Worm (Caenorhabditis elegans): ENCODE data around the gene C33H5.16.

C33H5.16 gene

DNA sequence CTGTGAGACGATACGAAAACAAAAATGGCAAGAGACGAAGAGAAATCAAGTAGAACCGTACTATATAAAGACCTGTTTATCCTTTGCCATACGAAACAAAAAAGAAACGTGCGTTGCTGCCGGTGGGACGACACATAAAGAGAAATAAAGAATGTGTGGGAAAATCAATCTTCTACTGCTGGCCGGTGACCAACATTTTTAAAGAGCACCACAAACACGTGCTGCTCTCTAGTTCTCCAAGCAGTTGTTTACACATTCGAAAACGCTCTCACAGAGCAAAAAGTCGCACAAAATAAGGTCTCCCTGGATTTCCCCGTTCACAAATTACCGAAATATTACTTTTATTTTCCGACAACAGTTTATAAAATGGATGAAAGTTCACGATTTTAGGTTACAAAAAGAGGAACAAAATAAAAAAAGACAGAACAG lies 13.6 kb downstream of the C33H5.16 start, which contains the start of gene imp-3 (continued):
- TF ChIP-seq F23B12.7 (tag; optimal IDR thresholded peaks at IDR 0.05; ENCODE audit: insufficient read depth) (no peak), F55B11.4 (tag; optimal IDR thresholded peaks at IDR 0.05; ENCODE audit: borderline replicate concordance, insufficient read depth) (no peak), madf-10 (tag; optimal IDR thresholded peaks at IDR 0.05) (peak; percentile 45), ztf-28 (GFP tag; IDR thresholded peaks at IDR 0.05) (0 out of 2 replicates have a peak, but pooled peaks have one; percentile 35), lsl-1 (GFP tag; optimal IDR thresholded peaks at IDR 0.05) (peak; percentile 9), fkh-3 (tag; optimal IDR thresholded peaks at IDR 0.05) (no peak), F49E8.2 (tag; optimal IDR thresholded peaks at IDR 0.05; ENCODE audit: insufficient read depth) (peak; percentile 81), nhr-179 (tag; optimal IDR thresholded peaks at IDR 0.05) (no peak), nfya-2 (GFP tag; IDR thresholded peaks at IDR 0.05) (no peak), K11D2.4 (GFP tag; IDR thresholded peaks at IDR 0.05) (peak; percentile 61), snpc-3.4 (tag; optimal IDR thresholded peaks at IDR 0.05) (peak; percentile 22), ztf-6 (GFP tag; IDR thresholded peaks at IDR 0.05) (no peak), nfya-1 (tag; optimal IDR thresholded peaks at IDR 0.05; ENCODE audit: borderline replicate concordance, insufficient read depth) (no peak), lin-26 (GFP tag; IDR thresholded peaks at IDR 0.05) (peak; percentile 77), athp-1 (tag; optimal IDR thresholded peaks at IDR 0.05) (peak; percentile 88), aptf-3 (GFP tag; IDR thresholded peaks at IDR 0.05) (peak; percentile 35; the same call in 1 of the 2 replicates), cebp-2 (GFP tag; IDR thresholded peaks at IDR 0.05) (no peak), rec-8 (tag; optimal IDR thresholded peaks at IDR 0.05) (no peak), dpff-1 (tag; optimal IDR thresholded peaks at IDR 0.05) (peak; percentile 7), ceh-58 (GFP tag; IDR thresholded peaks at IDR 0.05) (0 out of 2 replicates have a peak, but pooled peaks have one; percentile 10), attf-5 (GFP tag; optimal IDR thresholded peaks at IDR 0.05) (peak; percentile 74), T26A5.8 (tag; optimal IDR thresholded peaks at IDR 0.05) (no peak), bed-1 (GFP tag; IDR thresholded peaks at IDR 0.05) (no peak), K12H6.12 (tag; optimal IDR thresholded peaks at IDR 0.05) (peak; percentile 51), hmg-1.2 (GFP tag; IDR thresholded peaks at IDR 0.05) (no peak; the same call in 1 of the 2 replicates), ztf-3 (GFP tag; optimal IDR thresholded peaks at IDR 0.05) (no peak), ceh-79 (tag; optimal IDR thresholded peaks at IDR 0.05) (peak; percentile 49), snpc-4 (GFP tag; optimal IDR thresholded peaks at IDR 0.05) (no peak), snpc-4 (tag; optimal IDR thresholded peaks at IDR 0.05) (peak in 2 of 4 experiments; percentile 27 to 44), lin-35 (GFP tag; optimal IDR thresholded peaks at IDR 0.05) (peak in 1 of 3 experiments; percentile 65), Y79H2A.3 (GFP tag; conservative IDR thresholded peaks at IDR 0.05) (peak; percentile 81), F22D6.2 (tag; optimal IDR thresholded peaks at IDR 0.05) (no peak), hrde-1 (tag; optimal IDR thresholded peaks at IDR 0.05; ENCODE audit: borderline replicate concordance) (peak; percentile 70), bed-2 (GFP tag; IDR thresholded peaks at IDR 0.05) (no peak), Y56A3A.18 (GFP tag; IDR thresholded peaks at IDR 0.05) (peak; percentile 56; the same call in 1 of the 2 replicates), ZK185.1 (tag; optimal IDR thresholded peaks at IDR 0.05; ENCODE audit: poor library complexity, severe bottlenecking) (peak; percentile 12), ztf-22 (GFP tag; optimal IDR thresholded peaks at IDR 0.05) (no peak), chd-7 (tag; optimal IDR thresholded peaks at IDR 0.05) (peak; percentile 75), ceh-100 (GFP tag; IDR thresholded peaks at IDR 0.05) (peak; percentile 60), F57C9.4 (tag; optimal IDR thresholded peaks at IDR 0.05) (peak; percentile 53), ekl-4 (GFP tag; IDR thresholded peaks at IDR 0.05) (peak; percentile 83), akir-1 (GFP tag; optimal IDR thresholded peaks at IDR 0.05) (no peak), ets-4 (GFP tag; optimal IDR thresholded peaks at IDR 0.05) (no peak), madf-8 (GFP tag; conservative IDR thresholded peaks at IDR 0.05) (0 out of 2 replicates have a peak, but pooled peaks have one; percentile 10), gei-17 (GFP tag; optimal IDR thresholded peaks at IDR 0.05) (peak; percentile 1), F39B2.1 (GFP tag; IDR thresholded peaks at IDR 0.05) (peak; percentile 61; the same call in 1 of the 2 replicates), mcd-1 (GFP tag; IDR thresholded peaks at IDR 0.05) (peak; percentile 73)
